Fruit fly (Drosophila melanogaster): ENCODE measurements around the gene CG42674.

- TF ChIP-seq usp (GFP tag; optimal IDR thresholded peaks at IDR 0.05) (no peak), pan (optimal IDR thresholded peaks at IDR 0.05) (no peak)
Measured at dm6 chr3L:20231369-20231768, 33.3 kb upstream of the CG42674 start, which contains the start of gene CG13813.
